Fruit fly (Drosophila melanogaster): ENCODE measurements around the gene Es2.

Es2 gene

dm6 chrX:8491452-8492046 is 30.3 kb downstream of the Es2 start (continued):
- TF ChIP-seq ap (GFP tag; IDR thresholded peaks at IDR 0.05) (no peak), CG7556 (GFP tag; optimal IDR thresholded peaks at IDR 0.05) (peak; percentile 3), CG11247 (GFP tag; IDR thresholded peaks at IDR 0.05) (no peak), CG13296 (GFP tag; optimal IDR thresholded peaks at IDR 0.05) (no peak), usp (GFP tag; optimal IDR thresholded peaks at IDR 0.05) (no peak), luna (GFP tag; optimal IDR thresholded peaks at IDR 0.05) (no peak), CG1603 (tag; optimal IDR thresholded peaks at IDR 0.05) (peak; percentile 2), YL-1 (GFP tag; optimal IDR thresholded peaks at IDR 0.05) (no peak), CG16863 (GFP tag; optimal IDR thresholded peaks at IDR 0.05) (peak; percentile 34), Hr51 (GFP tag; optimal IDR thresholded peaks at IDR 0.05) (peak in 1 of 2 experiments; percentile 46), knrl (GFP tag; IDR thresholded peaks at IDR 0.05; ENCODE audit: partially characterized antibody) (no peak), CG11504 (tag; optimal IDR thresholded peaks at IDR 0.05) (peak; percentile 33), CG12769 (tag; optimal IDR thresholded peaks at IDR 0.05) (no peak), CG10209 (GFP tag; optimal IDR thresholded peaks at IDR 0.05) (peak; percentile 11), bsh (GFP tag; optimal IDR thresholded peaks at IDR 0.05) (peak in 1 of 2 experiments; percentile 56), CG8924 (tag; optimal IDR thresholded peaks at IDR 0.05) (no peak), tll (GFP tag; optimal IDR thresholded peaks at IDR 0.05) (no peak), CG18262 (tag; optimal IDR thresholded peaks at IDR 0.05) (peak; percentile 30), Atf6 (GFP tag; IDR thresholded peaks at IDR 0.05) (no peak), Awh (GFP tag; IDR thresholded peaks at IDR 0.05) (no peak; the same call in 1 of the 2 replicates), seq (GFP tag; IDR thresholded peaks at IDR 0.05) (no peak), CG15011 (GFP tag; optimal IDR thresholded peaks at IDR 0.05) (no peak), Gug (GFP tag; IDR thresholded peaks at IDR 0.05) (peak; percentile 27; the same call in 1 of the 4 replicates), Dek (tag; optimal IDR thresholded peaks at IDR 0.05) (no peak), CG7963 (GFP tag; IDR thresholded peaks at IDR 0.05; ENCODE audit: partially characterized antibody) (no peak), Aef1 (GFP tag; IDR thresholded peaks at IDR 0.05) (no peak), Neu2 (GFP tag; optimal IDR thresholded peaks at IDR 0.05; ENCODE audit: borderline replicate concordance) (no peak), BtbVII (GFP tag; optimal IDR thresholded peaks at IDR 0.05) (no peak), CG15269 (tag; optimal IDR thresholded peaks at IDR 0.05) (peak; percentile 7), CG30403 (GFP tag; optimal IDR thresholded peaks at IDR 0.05) (peak; percentile 47), schlank (tag; optimal IDR thresholded peaks at IDR 0.05) (no peak), CG8089 (GFP tag; optimal IDR thresholded peaks at IDR 0.05) (peak; percentile 30), CG6175 (GFP tag; IDR thresholded peaks at IDR 0.05) (no peak), CG6654 (GFP tag; optimal IDR thresholded peaks at IDR 0.05) (no peak), Hr39 (optimal IDR thresholded peaks at IDR 0.05) (no peak), Pdp1 (GFP tag; optimal IDR thresholded peaks at IDR 0.05) (peak; percentile 17 to 18), CG12155 (GFP tag; optimal IDR thresholded peaks at IDR 0.05) (peak; percentile 5), CG4328 (GFP tag; optimal IDR thresholded peaks at IDR 0.05) (no peak), ATbp (GFP tag; optimal IDR thresholded peaks at IDR 0.05) (peak; percentile 25), CHES-1-like (GFP tag; optimal IDR thresholded peaks at IDR 0.05) (peak; percentile 28), Taf1 (GFP tag; IDR thresholded peaks at IDR 0.05) (no peak), D19A (tag; optimal IDR thresholded peaks at IDR 0.05) (no peak), pnt (GFP tag; optimal IDR thresholded peaks at IDR 0.05) (peak; percentile 21), nom (GFP tag; optimal IDR thresholded peaks at IDR 0.05) (peak; percentile 28), sens (GFP tag) (peak; percentile 83), Oli (tag; optimal IDR thresholded peaks at IDR 0.05) (peak; percentile 47), CG4820 (GFP tag; optimal IDR thresholded peaks at IDR 0.05) (peak; percentile 28), HLH54F (GFP tag; optimal IDR thresholded peaks at IDR 0.05) (peak; percentile 18), CG32532 (GFP tag; IDR thresholded peaks at IDR 0.05) (peak; percentile 37; the same call in 1 of the 2 replicates), abd-A (tag; optimal IDR thresholded peaks at IDR 0.05) (no peak)
